Fruit fly (Drosophila melanogaster) Kc167 (cell line): ENCODE results near the gene Fad2.

Experiments
- Sin3A ChIP-seq: fragments of >200 bp; optimal IDR thresholded peaks from 2 replicates; lab custom pipeline; 2018; ENCODE audit warnings: missing external identifiers
- psq ChIP-seq: fragments of >200 bp; optimal IDR thresholded peaks from 2 replicates; lab custom pipeline; 2017; ENCODE audit warnings: missing external identifiers

dm6 chr3L:10986613-10987012 is 36.7 kb upstream of the Fad2 start:
- no peak for TF ChIP-seq psq (lab: Kevin White, UChicago)
- TF ChIP-seq Sin3A (lab: Kevin White, UChicago): no peak
